Worm (Caenorhabditis elegans) whole organism, early embryonic: ENCODE results near the gene R06F6.14.

ENCODE experiments used
- B0310.2 ChIP-seq: sonication (generic microtip); optimal IDR thresholded peaks from 2 replicates; lab custom pipeline; 2016; ENCODE audit warnings: mild to moderate bottlenecking, missing genetic modification characterization, missing compliant biosample characterization
- F13C5.2 ChIP-seq: sonication (generic microtip); optimal IDR thresholded peaks from 2 replicates; lab custom pipeline; 2017; ENCODE audit warnings: mild to moderate bottlenecking, missing genetic modification characterization, inconsistent platforms, missing compliant biosample characterization
- aly-1 ChIP-seq: sonication (generic microtip); optimal IDR thresholded peaks from 2 replicates; lab custom pipeline; 2016; ENCODE audit warnings: missing genetic modification characterization, missing compliant biosample characterization
- ama-1 ChIP-seq: fragments of 150-350 bp; optimal IDR thresholded peaks from 2 replicates; lab custom pipeline; 2014
- ceh-13 ChIP-seq: fragments of 200-800 bp; sonication (Bioruptor generic); optimal IDR thresholded peaks from 2 replicates; lab custom pipeline; 2018; ENCODE audit warnings: mild to moderate bottlenecking, missing genetic modification characterization, missing compliant biosample characterization
- ceh-36 ChIP-seq: sonication (generic microtip); optimal IDR thresholded peaks from 2 replicates; lab custom pipeline; 2016; ENCODE audit warnings: missing genetic modification characterization, inconsistent platforms, missing compliant biosample characterization
- ets-7 ChIP-seq: sonication (generic microtip); optimal IDR thresholded peaks from 2 replicates; lab custom pipeline; 2016; ENCODE audit warnings: missing genotype, missing genetic modification characterization, missing compliant biosample characterization
- flt-1 ChIP-seq: fragments of 200-800 bp; sonication (Bioruptor generic); IDR thresholded peaks from 2 replicates; pipeline ENCODE4 v1.3.6; 2022; ENCODE audit warnings: missing genetic modification characterization, missing compliant biosample characterization
- hmbx-1 ChIP-seq: sonication (generic microtip); optimal IDR thresholded peaks from 2 replicates; lab custom pipeline; 2016; ENCODE audit warnings: mild to moderate bottlenecking, missing genetic modification characterization, missing compliant biosample characterization
- hmg-4 ChIP-seq: fragments of 200-800 bp; sonication (Bioruptor generic); optimal IDR thresholded peaks from 2 replicates; lab custom pipeline; 2018; ENCODE audit warnings: mild to moderate bottlenecking, missing genetic modification characterization, missing compliant biosample characterization
- hnd-1 ChIP-seq: sonication (generic microtip); optimal IDR thresholded peaks from 2 replicates; lab custom pipeline; 2016; ENCODE audit warnings: missing genetic modification characterization, missing compliant biosample characterization
- pes-1 ChIP-seq: fragments of 200-800 bp; sonication (Bioruptor generic); IDR thresholded peaks from 2 replicates; pipeline ENCODE4 v1.3.6; 2022; ENCODE audit warnings: missing genetic modification reagents, missing genetic modification characterization, missing compliant biosample characterization
- scrt-1 ChIP-seq: fragments of 200-800 bp; sonication (Bioruptor generic); IDR thresholded peaks from 2 replicates; pipeline ENCODE4 v1.3.6; 2022; ENCODE audit warnings: missing genetic modification characterization, missing compliant biosample characterization
- sea-1 ChIP-seq: fragments of 200-800 bp; sonication (Bioruptor generic); conservative IDR thresholded peaks from 2 replicates; pipeline ENCODE4 v1.3.6; 2022; ENCODE audit warnings: missing genetic modification characterization, missing compliant biosample characterization
- tbx-11 ChIP-seq: fragments of 200-800 bp; sonication (Bioruptor generic); IDR thresholded peaks from 2 replicates; pipeline ENCODE4 v1.3.6; 2022; ENCODE audit warnings: missing genetic modification characterization, missing compliant biosample characterization
- tbx-37 ChIP-seq: fragments of 200-800 bp; sonication (Bioruptor generic); conservative IDR thresholded peaks from 2 replicates; pipeline ENCODE4 v1.3.6; 2022; ENCODE audit warnings: missing genetic modification reagents, missing genetic modification characterization, missing compliant biosample characterization
- tra-4 ChIP-seq: sonication (generic microtip); optimal IDR thresholded peaks from 2 replicates; lab custom pipeline; 2017; ENCODE audit warnings: missing genetic modification characterization, missing compliant biosample characterization

Gene R06F6.14

DNA sequence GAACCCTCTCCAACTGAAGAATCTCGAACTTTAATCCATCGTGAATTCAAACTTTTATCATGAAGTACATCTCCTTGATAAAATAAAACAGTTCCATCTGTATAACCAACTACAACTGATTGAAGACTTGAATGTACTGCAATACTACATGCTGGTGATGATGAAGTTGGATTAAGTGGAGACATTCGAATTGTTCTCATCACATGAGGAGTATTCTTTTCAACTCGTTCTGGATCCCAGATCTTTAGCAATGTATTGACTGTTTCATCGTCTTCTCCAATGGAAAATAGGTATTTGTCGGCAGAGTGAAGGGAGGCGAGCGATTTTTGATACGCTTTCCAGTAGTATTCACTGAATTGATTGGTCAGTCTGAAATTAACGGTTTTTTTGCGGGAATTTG, 16.5 kb upstream of the R06F6.14 start:
- TF ChIP-seq sea-1 (GFP tag; lab: Robert Waterston, UW) (no peak), hmg-4 (GFP tag; lab: Kevin White, UChicago) (no peak), ama-1 (no peak), tbx-11 (GFP tag; lab: Robert Waterston, UW) (no peak), hnd-1 (tag; lab: Kevin White, UChicago) (no peak), aly-1 (tag; lab: Kevin White, UChicago) (no peak), ets-7 (tag; lab: Kevin White, UChicago) (no peak), F13C5.2 (tag; lab: Kevin White, UChicago) (no peak)

DNA sequence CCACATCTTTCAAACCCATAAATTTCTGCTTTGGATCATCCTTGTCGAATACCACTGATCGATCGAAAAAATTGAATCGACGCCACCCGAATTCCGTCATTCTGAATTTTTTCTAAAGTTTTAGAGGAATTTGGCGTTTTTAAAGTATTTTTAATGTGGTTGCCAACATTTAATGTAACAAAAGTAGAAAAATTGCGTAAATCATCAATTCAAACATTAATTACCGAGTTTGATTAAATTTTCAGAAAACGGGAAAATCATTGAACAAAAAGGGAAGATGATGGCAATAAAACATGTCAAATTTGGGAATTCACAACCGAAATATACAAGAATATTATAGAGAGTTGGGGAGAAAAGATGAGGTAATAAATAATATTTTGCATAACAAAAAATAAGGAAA, 15.7 kb upstream of the R06F6.14 start, which contains the start of gene vps-11:
vps-11 (minus strand) TSS at position 101 of the 400 bp plus-strand sequence.
- no peak for TF ChIP-seq sea-1 (GFP tag; lab: Robert Waterston, UW)
- no peak for TF ChIP-seq ama-1
- TF ChIP-seq flt-1 (GFP tag; lab: Robert Waterston, UW), result no peak
- no peak for TF ChIP-seq aly-1 (tag; lab: Kevin White, UChicago)
- TF ChIP-seq ceh-13, result no peak
- TF ChIP-seq ets-7 (tag; lab: Kevin White, UChicago), result no peak
- TF ChIP-seq hmbx-1 (tag; lab: Kevin White, UChicago), result no peak
- no peak for TF ChIP-seq pes-1
- TF ChIP-seq F13C5.2 (tag; lab: Kevin White, UChicago), result no peak
- no peak for TF ChIP-seq B0310.2 (tag; lab: Kevin White, UChicago)
- TF ChIP-seq tbx-37 (GFP tag; lab: Robert Waterston, UW), result no peak
- no peak for TF ChIP-seq hnd-1 (tag; lab: Kevin White, UChicago)
- no peak for TF ChIP-seq tbx-11 (GFP tag; lab: Robert Waterston, UW)
- no peak for TF ChIP-seq hmg-4 (GFP tag; lab: Kevin White, UChicago)
- no peak for TF ChIP-seq ceh-36
- no peak for TF ChIP-seq scrt-1
- TF ChIP-seq tra-4, result no peak

DNA sequence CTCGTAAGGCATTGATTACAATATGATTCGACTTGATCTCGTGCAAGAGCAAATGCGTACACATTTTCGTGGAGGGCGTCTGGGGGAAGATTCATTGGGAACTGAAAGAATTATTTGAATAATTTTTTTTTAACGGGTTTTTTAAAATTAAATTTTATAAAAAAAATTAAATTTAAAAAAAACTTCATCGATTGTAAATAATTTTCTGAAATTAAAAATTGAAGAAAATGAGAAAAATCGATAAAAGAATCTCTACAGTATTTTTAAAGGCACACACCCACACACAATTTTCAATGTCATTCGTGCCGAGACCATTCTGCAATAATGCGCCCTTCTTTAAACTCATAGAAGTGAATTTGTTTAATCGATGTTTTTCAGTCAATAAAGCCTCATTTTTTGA, 12.9 kb upstream of the R06F6.14 start, which contains the start of gene set-14:
set-14 (minus strand) TSS at position 101 of the 400 bp plus-strand sequence.
- TF ChIP-seq ceh-13, result no peak
- no peak for TF ChIP-seq hmg-4 (GFP tag; lab: Kevin White, UChicago)
- TF ChIP-seq flt-1 (GFP tag; lab: Robert Waterston, UW), result no peak
- TF ChIP-seq tbx-37 (GFP tag; lab: Robert Waterston, UW), result no peak
- no peak for TF ChIP-seq pes-1
- no peak for TF ChIP-seq ceh-36
- no peak for TF ChIP-seq ets-7 (tag; lab: Kevin White, UChicago)
- no peak for TF ChIP-seq ama-1
- no peak for TF ChIP-seq scrt-1

DNA sequence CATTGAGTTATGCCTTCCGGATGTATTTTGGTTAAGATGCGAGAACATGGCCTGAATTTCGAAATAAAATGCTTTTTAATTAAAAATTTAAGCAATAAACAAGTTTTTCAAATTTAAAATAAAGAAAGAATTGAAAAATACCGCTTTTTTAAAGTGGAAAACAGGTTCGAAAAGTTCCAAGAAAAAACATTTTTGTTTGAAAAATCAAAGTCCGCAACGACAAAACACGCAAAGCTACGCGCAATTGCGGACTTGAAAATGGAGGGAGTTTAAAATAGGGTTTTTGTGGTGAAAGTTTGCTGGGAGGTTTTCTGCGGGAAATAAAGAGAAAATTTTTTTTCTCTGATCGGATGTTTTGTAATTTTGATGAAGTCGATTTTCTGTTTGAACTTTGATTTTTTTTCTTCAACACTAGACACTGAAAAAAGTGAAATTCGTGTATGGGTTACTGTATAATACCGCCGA, 10.6 kb upstream of the R06F6.14 start, which contains the start of gene npp-19:
npp-19 (minus strand) TSS at position 51 of the 465 bp plus-strand sequence.
- TF ChIP-seq F13C5.2 (tag; lab: Kevin White, UChicago), result peak; percentile 53
- 0 out of 2 replicates have a peak, but pooled peaks have one; percentile 41 for TF ChIP-seq tbx-11 (GFP tag; lab: Robert Waterston, UW)
- no peak for TF ChIP-seq ceh-36

DNA sequence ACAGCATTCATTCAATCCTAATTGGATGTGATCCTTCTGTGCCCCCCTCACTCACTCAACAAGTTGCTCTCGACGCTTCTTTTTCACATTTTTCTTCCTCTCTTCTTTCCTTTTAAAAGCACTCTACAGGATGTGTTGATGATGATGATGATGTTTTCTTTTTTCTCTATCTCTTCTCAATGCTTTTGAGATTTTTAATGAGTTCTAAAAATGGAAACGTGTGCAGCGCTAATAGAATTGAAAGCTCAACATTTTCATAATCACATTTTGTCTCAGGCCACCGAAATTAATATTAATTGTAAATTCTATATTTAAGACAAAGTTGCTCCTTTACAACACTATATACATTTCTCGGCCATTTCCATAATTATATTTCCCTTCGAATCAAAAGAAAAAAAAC, 8.9 kb upstream of the R06F6.14 start:
- TF ChIP-seq ceh-13, result no peak
- TF ChIP-seq tbx-37 (GFP tag; lab: Robert Waterston, UW), result no peak
- no peak for TF ChIP-seq tra-4
- TF ChIP-seq flt-1 (GFP tag; lab: Robert Waterston, UW), result no peak
- TF ChIP-seq aly-1 (tag; lab: Kevin White, UChicago), result no peak
- TF ChIP-seq pes-1, result no peak
- no peak for TF ChIP-seq hmg-4 (GFP tag; lab: Kevin White, UChicago)
- TF ChIP-seq ceh-36, result no peak
- TF ChIP-seq B0310.2 (tag; lab: Kevin White, UChicago), result no peak
- no peak for TF ChIP-seq hnd-1 (tag; lab: Kevin White, UChicago)
- TF ChIP-seq hmbx-1 (tag; lab: Kevin White, UChicago), result no peak
- no peak for TF ChIP-seq tbx-11 (GFP tag; lab: Robert Waterston, UW)
- TF ChIP-seq scrt-1, result no peak
- no peak for TF ChIP-seq F13C5.2 (tag; lab: Kevin White, UChicago)

DNA sequence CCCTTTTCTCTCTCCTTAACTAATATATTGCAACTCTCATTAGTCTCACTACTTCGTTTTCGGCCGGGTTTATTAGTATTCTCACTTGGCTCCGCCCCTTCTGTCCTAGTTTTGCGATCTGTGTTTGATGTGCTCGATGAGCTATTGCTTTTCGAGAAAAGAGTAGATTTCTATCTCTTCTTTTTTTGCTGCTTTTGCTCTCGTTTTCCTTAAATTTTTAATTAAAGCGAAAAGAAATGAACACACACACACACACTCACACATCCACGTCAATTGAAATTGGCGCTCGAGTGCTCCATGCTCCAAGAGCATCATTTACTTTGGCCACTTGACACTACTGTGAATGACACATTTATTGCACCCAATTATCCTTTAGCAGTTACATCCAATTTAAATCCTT, 4.7 kb upstream of the R06F6.14 start:
- TF ChIP-seq hnd-1 (tag; lab: Kevin White, UChicago) (no peak), tbx-37 (GFP tag; lab: Robert Waterston, UW) (no peak), tbx-11 (GFP tag; lab: Robert Waterston, UW) (no peak), B0310.2 (tag; lab: Kevin White, UChicago) (no peak)

DNA sequence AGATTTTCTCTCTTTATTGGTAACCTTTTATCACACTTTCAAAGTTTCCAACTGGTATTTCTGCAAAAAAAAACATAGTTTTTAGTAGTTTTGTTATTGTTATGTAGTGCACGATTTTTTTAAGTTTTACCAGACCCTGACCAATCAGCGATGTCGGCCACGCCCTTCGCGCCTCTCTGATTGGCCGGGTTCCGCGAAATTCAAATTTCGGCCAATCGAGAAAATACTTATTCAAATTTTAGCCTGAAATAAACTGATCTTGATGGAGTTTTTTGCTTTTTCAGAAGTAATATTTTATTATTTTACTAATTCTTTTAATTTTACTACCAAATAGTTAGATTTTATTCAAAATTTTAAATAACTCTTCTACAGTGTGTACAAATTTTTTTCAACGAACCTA, 4.2 kb upstream of the R06F6.14 start:
- TF ChIP-seq hmbx-1 (tag; lab: Kevin White, UChicago), result no peak
- TF ChIP-seq B0310.2 (tag; lab: Kevin White, UChicago), result no peak
- TF ChIP-seq ceh-13, result no peak
- TF ChIP-seq pes-1, result no peak
- TF ChIP-seq aly-1 (tag; lab: Kevin White, UChicago), result no peak
- TF ChIP-seq tbx-37 (GFP tag; lab: Robert Waterston, UW), result no peak
- no peak for TF ChIP-seq scrt-1
- TF ChIP-seq hnd-1 (tag; lab: Kevin White, UChicago), result no peak
- TF ChIP-seq tra-4, result no peak
- no peak for TF ChIP-seq ets-7 (tag; lab: Kevin White, UChicago)
- no peak for TF ChIP-seq flt-1 (GFP tag; lab: Robert Waterston, UW)
- TF ChIP-seq hmg-4 (GFP tag; lab: Kevin White, UChicago), result no peak
- no peak for TF ChIP-seq tbx-11 (GFP tag; lab: Robert Waterston, UW)

DNA sequence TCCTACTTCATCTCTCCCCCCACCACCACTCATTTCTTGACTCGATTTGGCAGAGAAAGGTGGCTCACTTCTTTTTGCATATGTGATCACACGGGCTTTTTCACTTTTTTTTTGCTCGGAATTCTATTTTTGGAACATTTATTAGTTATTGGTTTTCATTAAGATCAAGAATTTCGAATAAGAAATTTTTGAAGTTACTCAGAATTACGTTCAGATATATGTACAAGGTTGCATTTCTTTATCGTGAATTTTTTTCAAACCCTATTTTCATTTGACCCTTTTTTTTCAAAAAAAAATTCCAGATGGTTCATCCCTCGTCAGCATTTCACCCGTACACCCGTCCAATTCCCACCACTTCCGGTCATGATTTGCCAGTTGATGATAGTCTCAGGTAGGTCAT, 3.7 kb upstream of the R06F6.14 start, which contains the start of gene ceh-62:
ceh-62 (plus strand) TSS at position 301 of the 400 bp plus-strand sequence.
- TF ChIP-seq tbx-11 (GFP tag; lab: Robert Waterston, UW) (no peak), B0310.2 (tag; lab: Kevin White, UChicago) (no peak), pes-1 (no peak), ets-7 (tag; lab: Kevin White, UChicago) (no peak), sea-1 (GFP tag; lab: Robert Waterston, UW) (no peak), scrt-1 (no peak), aly-1 (tag; lab: Kevin White, UChicago) (no peak)
